Worm (Caenorhabditis elegans) whole organism, early embryonic: Measurements from ENCODE around the gene F01G4.4.
"Not testable (repeated sequence)": the region's sequence is repeated elsewhere in the genome, so short reads cannot be mapped to it uniquely, and the experiment has no call there.

Source experiments
- B0310.2 ChIP-seq: sonication (generic microtip); optimal IDR thresholded peaks from 2 replicates; lab custom pipeline; 2016; ENCODE audit warnings: mild to moderate bottlenecking, missing genetic modification characterization, missing compliant biosample characterization
- F13C5.2 ChIP-seq: sonication (generic microtip); optimal IDR thresholded peaks from 2 replicates; lab custom pipeline; 2017; ENCODE audit warnings: mild to moderate bottlenecking, missing genetic modification characterization, inconsistent platforms, missing compliant biosample characterization
- aly-1 ChIP-seq: sonication (generic microtip); optimal IDR thresholded peaks from 2 replicates; lab custom pipeline; 2016; ENCODE audit warnings: missing genetic modification characterization, missing compliant biosample characterization
- ama-1 ChIP-seq: fragments of 150-350 bp; optimal IDR thresholded peaks from 2 replicates; lab custom pipeline; 2014
- ceh-13 ChIP-seq: fragments of 200-800 bp; sonication (Bioruptor generic); optimal IDR thresholded peaks from 2 replicates; lab custom pipeline; 2018; ENCODE audit warnings: mild to moderate bottlenecking, missing genetic modification characterization, missing compliant biosample characterization
- ceh-36 ChIP-seq: sonication (generic microtip); optimal IDR thresholded peaks from 2 replicates; lab custom pipeline; 2016; ENCODE audit warnings: missing genetic modification characterization, inconsistent platforms, missing compliant biosample characterization
- ets-7 ChIP-seq: sonication (generic microtip); optimal IDR thresholded peaks from 2 replicates; lab custom pipeline; 2016; ENCODE audit warnings: missing genotype, missing genetic modification characterization, missing compliant biosample characterization
- flt-1 ChIP-seq: fragments of 200-800 bp; sonication (Bioruptor generic); IDR thresholded peaks from 2 replicates; pipeline ENCODE4 v1.3.6; 2022; ENCODE audit warnings: missing genetic modification characterization, missing compliant biosample characterization
- hmbx-1 ChIP-seq: sonication (generic microtip); optimal IDR thresholded peaks from 2 replicates; lab custom pipeline; 2016; ENCODE audit warnings: mild to moderate bottlenecking, missing genetic modification characterization, missing compliant biosample characterization
- hmg-4 ChIP-seq: fragments of 200-800 bp; sonication (Bioruptor generic); optimal IDR thresholded peaks from 2 replicates; lab custom pipeline; 2018; ENCODE audit warnings: mild to moderate bottlenecking, missing genetic modification characterization, missing compliant biosample characterization
- hnd-1 ChIP-seq: sonication (generic microtip); optimal IDR thresholded peaks from 2 replicates; lab custom pipeline; 2016; ENCODE audit warnings: missing genetic modification characterization, missing compliant biosample characterization
- pes-1 ChIP-seq: fragments of 200-800 bp; sonication (Bioruptor generic); IDR thresholded peaks from 2 replicates; pipeline ENCODE4 v1.3.6; 2022; ENCODE audit warnings: missing genetic modification reagents, missing genetic modification characterization, missing compliant biosample characterization
- scrt-1 ChIP-seq: fragments of 200-800 bp; sonication (Bioruptor generic); IDR thresholded peaks from 2 replicates; pipeline ENCODE4 v1.3.6; 2022; ENCODE audit warnings: missing genetic modification characterization, missing compliant biosample characterization
- sea-1 ChIP-seq: fragments of 200-800 bp; sonication (Bioruptor generic); conservative IDR thresholded peaks from 2 replicates; pipeline ENCODE4 v1.3.6; 2022; ENCODE audit warnings: missing genetic modification characterization, missing compliant biosample characterization
- tbx-11 ChIP-seq: fragments of 200-800 bp; sonication (Bioruptor generic); IDR thresholded peaks from 2 replicates; pipeline ENCODE4 v1.3.6; 2022; ENCODE audit warnings: missing genetic modification characterization, missing compliant biosample characterization
- tbx-37 ChIP-seq: fragments of 200-800 bp; sonication (Bioruptor generic); conservative IDR thresholded peaks from 2 replicates; pipeline ENCODE4 v1.3.6; 2022; ENCODE audit warnings: missing genetic modification reagents, missing genetic modification characterization, missing compliant biosample characterization
- tra-4 ChIP-seq: sonication (generic microtip); optimal IDR thresholded peaks from 2 replicates; lab custom pipeline; 2017; ENCODE audit warnings: missing genetic modification characterization, missing compliant biosample characterization

F01G4.4 gene

DNA sequence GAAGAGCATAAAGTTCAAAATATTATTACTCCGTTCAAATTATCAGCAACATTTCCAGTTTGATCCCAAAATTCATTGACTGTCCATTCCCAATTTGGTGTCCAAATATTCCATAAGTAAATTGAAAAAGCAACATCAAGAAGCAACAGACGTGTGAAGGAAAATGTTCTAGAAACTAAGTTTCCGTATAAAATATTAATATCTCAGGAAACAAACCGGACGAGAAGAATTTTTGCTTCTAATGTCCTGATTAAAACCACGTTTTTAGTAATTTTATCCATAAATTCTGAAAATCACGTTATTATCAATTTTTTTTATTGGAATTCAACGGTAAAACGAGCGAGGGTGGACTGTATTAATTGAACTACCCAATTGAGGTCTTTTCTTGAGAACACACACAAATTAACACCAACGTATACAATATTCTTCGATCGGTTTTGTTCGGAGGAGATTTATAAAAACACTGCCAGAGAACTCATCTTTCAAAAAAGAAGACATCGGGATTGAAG lies 3.9 kb downstream of the F01G4.4 start, which contains the start of gene pigq-1:
pigq-1 (minus strand) TSS at position 286 of the 509 bp plus-strand sequence.
- TF ChIP-seq ama-1 (lab: Kevin White, UChicago) (no peak), B0310.2 (tag; lab: Kevin White, UChicago) (no peak), F13C5.2 (no peak), pes-1 (GFP tag; lab: Robert Waterston, UW) (no peak), tbx-37 (GFP tag; lab: Robert Waterston, UW) (no peak), tra-4 (tag; lab: Kevin White, UChicago) (no peak), aly-1 (tag; lab: Kevin White, UChicago) (no peak), flt-1 (GFP tag; lab: Robert Waterston, UW) (no peak), tbx-11 (GFP tag; lab: Robert Waterston, UW) (no peak), sea-1 (GFP tag; lab: Robert Waterston, UW) (no peak), hmbx-1 (tag; lab: Kevin White, UChicago) (no peak), scrt-1 (GFP tag; lab: Robert Waterston, UW) (no peak), ets-7 (tag; lab: Kevin White, UChicago) (no peak), hnd-1 (tag; lab: Kevin White, UChicago) (no peak), ceh-13 (GFP tag; lab: Kevin White, UChicago) (no peak), ceh-36 (tag; lab: Kevin White, UChicago) (no peak), hmg-4 (no peak)

- no peak for TF ChIP-seq ceh-13 (GFP tag; lab: Kevin White, UChicago)
- TF ChIP-seq hmg-4: peak; percentile 31
- TF ChIP-seq tra-4 (tag; lab: Kevin White, UChicago): no peak
- no peak for TF ChIP-seq scrt-1 (GFP tag; lab: Robert Waterston, UW)
These were observed 5.7 kb downstream of the F01G4.4 start for ce11 chrIV:11148788-11149366.

DNA sequence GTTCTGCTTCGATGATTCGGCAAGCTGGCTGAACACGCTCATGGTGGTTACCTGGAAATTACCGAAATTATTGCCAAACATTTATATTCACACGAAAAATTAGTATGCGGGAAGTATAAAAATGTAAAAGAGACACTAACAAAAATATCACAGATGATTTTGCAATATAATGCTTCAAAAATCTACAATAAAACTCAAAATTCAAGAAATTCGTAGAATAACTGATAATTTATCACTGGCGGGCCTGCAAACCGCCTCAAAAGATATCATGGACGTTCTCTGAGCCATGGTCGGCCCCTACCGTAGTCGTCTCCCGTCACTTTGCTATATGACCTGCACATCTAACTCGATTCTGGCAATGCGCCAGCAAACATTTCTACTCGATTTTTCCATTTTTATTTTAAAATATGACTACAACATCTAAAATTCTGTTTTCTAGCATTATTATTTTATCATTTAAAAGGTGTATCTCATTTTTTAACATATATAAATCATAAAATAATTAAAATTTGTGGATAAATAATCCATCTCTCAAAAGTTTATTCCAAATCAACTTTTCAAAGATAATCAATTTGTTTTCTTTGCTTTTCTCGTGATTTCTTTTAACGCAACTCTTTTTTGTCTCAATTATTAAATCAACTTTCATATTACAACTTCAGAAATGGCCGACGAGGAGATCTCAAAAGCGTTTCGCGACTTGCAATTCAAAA lies 6.5 kb downstream of the F01G4.4 start, which contains the start of the genes F01G4.6 and pfd-1:
F01G4.6 (minus strand) TSS at position 51 of the 710 bp plus-strand sequence.
pfd-1 (plus strand) TSS at position 660 of the 710 bp plus-strand sequence.
- TF ChIP-seq pes-1 (GFP tag; lab: Robert Waterston, UW): peak; percentile 50; the same call in 1 of the 2 replicates
- no peak for TF ChIP-seq ets-7 (tag; lab: Kevin White, UChicago)
- TF ChIP-seq hmbx-1 (tag; lab: Kevin White, UChicago): no peak
- no peak for TF ChIP-seq aly-1 (tag; lab: Kevin White, UChicago)
- TF ChIP-seq ceh-13 (GFP tag; lab: Kevin White, UChicago): no peak
- no peak for TF ChIP-seq ama-1 (lab: Kevin White, UChicago)
- no peak for TF ChIP-seq scrt-1 (GFP tag; lab: Robert Waterston, UW)
- TF ChIP-seq tra-4 (tag; lab: Kevin White, UChicago): no peak
- TF ChIP-seq hmg-4: no peak
- TF ChIP-seq flt-1 (GFP tag; lab: Robert Waterston, UW): 0 out of 2 replicates have a peak, but pooled peaks have one; percentile 15
- TF ChIP-seq sea-1 (GFP tag; lab: Robert Waterston, UW): no peak
- TF ChIP-seq tbx-37 (GFP tag; lab: Robert Waterston, UW): no peak
- TF ChIP-seq hnd-1 (tag; lab: Kevin White, UChicago): no peak
- TF ChIP-seq B0310.2 (tag; lab: Kevin White, UChicago): no peak
- no peak for TF ChIP-seq ceh-36 (tag; lab: Kevin White, UChicago)
- TF ChIP-seq F13C5.2: peak; percentile 62
- no peak for TF ChIP-seq tbx-11 (GFP tag; lab: Robert Waterston, UW)

DNA sequence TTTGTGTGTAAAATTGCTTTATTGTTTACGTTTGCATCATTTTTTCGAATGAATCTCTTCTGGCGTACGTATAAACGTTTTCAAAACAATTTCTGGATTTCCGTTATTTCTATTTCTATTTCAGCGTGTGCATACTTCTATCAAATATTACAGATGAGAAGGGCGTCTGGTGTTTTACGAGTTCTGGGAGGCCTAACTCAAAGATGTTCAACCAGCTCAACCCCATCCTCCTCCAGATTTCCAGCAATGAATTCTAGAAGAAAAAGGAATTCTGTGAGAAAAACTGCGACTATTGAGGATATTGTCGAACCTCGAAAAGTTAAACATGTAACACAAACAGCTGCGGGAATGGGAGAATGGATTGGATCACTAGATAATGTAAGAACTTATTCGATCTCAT lies 7.7 kb downstream of the F01G4.4 start, which contains the start of gene C08F8.2:
C08F8.2 (plus strand) TSS at position 154 of the 400 bp plus-strand sequence.
- no peak for TF ChIP-seq hmbx-1 (tag; lab: Kevin White, UChicago)
- no peak for TF ChIP-seq F13C5.2
- TF ChIP-seq pes-1 (GFP tag; lab: Robert Waterston, UW): no peak
- TF ChIP-seq aly-1 (tag; lab: Kevin White, UChicago): no peak
- no peak for TF ChIP-seq hmg-4
- no peak for TF ChIP-seq ceh-13 (GFP tag; lab: Kevin White, UChicago)
- no peak for TF ChIP-seq tbx-11 (GFP tag; lab: Robert Waterston, UW)
- TF ChIP-seq scrt-1 (GFP tag; lab: Robert Waterston, UW): no peak
- TF ChIP-seq ceh-36 (tag; lab: Kevin White, UChicago): no peak
- TF ChIP-seq ama-1 (lab: Kevin White, UChicago): no peak
- no peak for TF ChIP-seq B0310.2 (tag; lab: Kevin White, UChicago)
- no peak for TF ChIP-seq sea-1 (GFP tag; lab: Robert Waterston, UW)
- TF ChIP-seq hnd-1 (tag; lab: Kevin White, UChicago): no peak
- TF ChIP-seq tra-4 (tag; lab: Kevin White, UChicago): no peak
- no peak for TF ChIP-seq tbx-37 (GFP tag; lab: Robert Waterston, UW)

ce11 chrIV:11154425-11155114 lies 11.4 kb downstream of the F01G4.4 start, which contains the start of gene C08F8.3:
Gene C08F8.3 (plus strand): TSS chrIV:11155044.
- TF ChIP-seq tbx-37 (GFP tag; lab: Robert Waterston, UW); ama-1 (lab: Kevin White, UChicago); tra-4 (tag; lab: Kevin White, UChicago): not testable (repeated sequence)

- TF ChIP-seq tra-4 (tag; lab: Kevin White, UChicago) (no peak), hmg-4 (no peak), aly-1 (tag; lab: Kevin White, UChicago) (no peak), ceh-13 (GFP tag; lab: Kevin White, UChicago) (no peak), ceh-36 (tag; lab: Kevin White, UChicago) (no peak), F13C5.2 (no peak), sea-1 (GFP tag; lab: Robert Waterston, UW) (no peak), ets-7 (tag; lab: Kevin White, UChicago) (no peak), ama-1 (lab: Kevin White, UChicago) (no peak), hnd-1 (tag; lab: Kevin White, UChicago) (no peak), scrt-1 (GFP tag; lab: Robert Waterston, UW) (no peak), tbx-37 (GFP tag; lab: Robert Waterston, UW) (no peak), pes-1 (GFP tag; lab: Robert Waterston, UW) (no peak), hmbx-1 (tag; lab: Kevin White, UChicago) (no peak), flt-1 (GFP tag; lab: Robert Waterston, UW) (no peak), B0310.2 (tag; lab: Kevin White, UChicago) (no peak)
These were observed 13.4 kb downstream of the F01G4.4 start for ce11 chrIV:11156526-11156925.
